Worm (Caenorhabditis elegans): ENCODE results near the gene T12B5.14.

ce11 chrIII:966259-966658, 11.6 kb downstream of the T12B5.14 start:
- TF ChIP-seq dao-5 (tag; optimal IDR thresholded peaks at IDR 0.05) (no peak), W03F9.2 (tag; optimal IDR thresholded peaks at IDR 0.05) (no peak), him-1 (tag; optimal IDR thresholded peaks at IDR 0.05) (no peak)

Measured in whole organism, L4/young adult.